Fruit fly (Drosophila melanogaster): ENCODE measurements around the gene TTLL3B.

Gene TTLL3B

dm6 chr2L:6717460-6717859 lies 15.2 kb upstream of the TTLL3B start, which contains the start of gene Aatf (continued):
- TF ChIP-seq prd (optimal IDR thresholded peaks at IDR 0.05) (no peak), prd (GFP tag; IDR thresholded peaks at IDR 0.05) (no peak), hth (optimal IDR thresholded peaks at IDR 0.05) (no peak), ttk (GFP tag; IDR thresholded peaks at IDR 0.05) (no peak), CG17385 (GFP tag; optimal IDR thresholded peaks at IDR 0.05) (no peak), CG4854 (GFP tag; optimal IDR thresholded peaks at IDR 0.05) (no peak), Dek (tag; optimal IDR thresholded peaks at IDR 0.05) (no peak), jing (GFP tag; optimal IDR thresholded peaks at IDR 0.05) (no peak), CG6689 (GFP tag; IDR thresholded peaks at IDR 0.05) (no peak), CG13424 (tag; optimal IDR thresholded peaks at IDR 0.05) (no peak), Oaz (GFP tag; IDR thresholded peaks at IDR 0.05) (no peak), chn (GFP tag; optimal IDR thresholded peaks at IDR 0.05) (no peak), fd102C (GFP tag; optimal IDR thresholded peaks at IDR 0.05) (no peak), zfh2 (GFP tag; optimal IDR thresholded peaks at IDR 0.05) (no peak), Atf6 (GFP tag; IDR thresholded peaks at IDR 0.05) (0 out of 2 replicates have a peak, but pooled peaks have one; percentile 33), peb (GFP tag; IDR thresholded peaks at IDR 0.05) (no peak), ap (GFP tag; IDR thresholded peaks at IDR 0.05) (no peak), CG8089 (GFP tag; optimal IDR thresholded peaks at IDR 0.05) (no peak), tio (GFP tag; optimal IDR thresholded peaks at IDR 0.05) (no peak), Usf (GFP tag; optimal IDR thresholded peaks at IDR 0.05) (no peak), grn (GFP tag; optimal IDR thresholded peaks at IDR 0.05) (no peak), pfk (GFP tag; optimal IDR thresholded peaks at IDR 0.05) (no peak), CG11695 (GFP tag; IDR thresholded peaks at IDR 0.05) (no peak), p53 (GFP tag; optimal IDR thresholded peaks at IDR 0.05) (no peak), CG10366 (GFP tag; IDR thresholded peaks at IDR 0.05) (no peak), luna (GFP tag; optimal IDR thresholded peaks at IDR 0.05) (no peak), rib (GFP tag; IDR thresholded peaks at IDR 0.05) (no peak), dmrt11E (tag; optimal IDR thresholded peaks at IDR 0.05) (no peak), da (GFP tag; optimal IDR thresholded peaks at IDR 0.05) (no peak), chif (GFP tag; optimal IDR thresholded peaks at IDR 0.05) (no peak), CG30403 (GFP tag; optimal IDR thresholded peaks at IDR 0.05) (no peak), Lpt (GFP tag; optimal IDR thresholded peaks at IDR 0.05) (no peak), CG12155 (GFP tag; optimal IDR thresholded peaks at IDR 0.05) (peak; percentile 3), zfh1 (GFP tag; IDR thresholded peaks at IDR 0.05) (no peak), Nf-YC (tag; optimal IDR thresholded peaks at IDR 0.05) (no peak), jigr1 (GFP tag; IDR thresholded peaks at IDR 0.05) (no peak), exex (tag; optimal IDR thresholded peaks at IDR 0.05) (no peak), corto (GFP tag; optimal IDR thresholded peaks at IDR 0.05) (no peak), HLH3B (GFP tag; IDR thresholded peaks at IDR 0.05) (no peak), CG9727 (GFP tag; optimal IDR thresholded peaks at IDR 0.05) (no peak), chinmo (GFP tag; IDR thresholded peaks at IDR 0.05; ENCODE audit: partially characterized antibody) (peak; percentile 80; the same call in 2 of the 4 replicates), CG1024 (GFP tag; IDR thresholded peaks at IDR 0.05) (no peak), Hand (GFP tag; optimal IDR thresholded peaks at IDR 0.05) (no peak), CG6813 (GFP tag; optimal IDR thresholded peaks at IDR 0.05) (no peak), repo (GFP tag; optimal IDR thresholded peaks at IDR 0.05) (no peak), danr (GFP tag; IDR thresholded peaks at IDR 0.05) (no peak), vfl (GFP tag; optimal IDR thresholded peaks at IDR 0.05) (no peak), fd3F (GFP tag; optimal IDR thresholded peaks at IDR 0.05) (no peak), wor (GFP tag; IDR thresholded peaks at IDR 0.05) (no peak), Mes4 (GFP tag; optimal IDR thresholded peaks at IDR 0.05) (no peak), slou (GFP tag; optimal IDR thresholded peaks at IDR 0.05) (no peak), CG5180 (GFP tag; optimal IDR thresholded peaks at IDR 0.05) (no peak), CG10321 (GFP tag; IDR thresholded peaks at IDR 0.05) (no peak), CG3407 (GFP tag; optimal IDR thresholded peaks at IDR 0.05) (no peak)
